Fruit fly (Drosophila melanogaster) whole organism, pupa: ENCODE measurements around the gene Trf5.

ENCODE experiments used
- CG10348 ChIP-seq: fragments of 200-800 bp; sonication (Bioruptor generic); IDR thresholded peaks from 2 replicates; pipeline ENCODE4 v1.3.6; 2022; ENCODE audit warnings: missing biosample characterization, missing genetic modification characterization
- CG12605 ChIP-seq: fragments of 200-800 bp; sonication (Bioruptor generic); IDR thresholded peaks from 2 replicates; pipeline ENCODE4 v1.3.6; 2022; ENCODE audit warnings: missing biosample characterization, missing genetic modification characterization
- CG13204 ChIP-seq: fragments of 200-800 bp; sonication (Bioruptor generic); optimal IDR thresholded peaks from 2 replicates; lab custom pipeline; 2018; ENCODE audit warnings: missing biosample characterization, mild to moderate bottlenecking, missing genetic modification characterization, moderate library complexity
- CG15710 ChIP-seq: fragments of 200-800 bp; sonication (Bioruptor generic); optimal IDR thresholded peaks from 2 replicates; lab custom pipeline; 2018; ENCODE audit warnings: missing biosample characterization, mild to moderate bottlenecking, missing genetic modification characterization, moderate library complexity
- CG17806 ChIP-seq: fragments of 200-800 bp; sonication (Bioruptor generic); optimal IDR thresholded peaks from 2 replicates; lab custom pipeline; 2018; ENCODE audit warnings: missing biosample characterization, mild to moderate bottlenecking, missing genetic modification characterization, moderate library complexity
- CG4496 ChIP-seq: fragments of 200-800 bp; sonication (Bioruptor generic); IDR thresholded peaks from 3 replicates; pipeline ENCODE4 v1.3.6; 2022; ENCODE audit warnings: missing biosample characterization, missing genetic modification characterization
- CG8301 ChIP-seq: fragments of 200-800 bp; sonication (Bioruptor generic); optimal IDR thresholded peaks from 2 replicates; lab custom pipeline; 2018; ENCODE audit warnings: missing biosample characterization, mild to moderate bottlenecking, missing genetic modification characterization
- D1 ChIP-seq: fragments of 200-800 bp; sonication (Bioruptor generic); optimal IDR thresholded peaks from 2 replicates; lab custom pipeline; 2018; ENCODE audit warnings: missing biosample characterization, mild to moderate bottlenecking, missing genetic modification characterization, moderate library complexity
- fd96Ca ChIP-seq: fragments of 200-800 bp; sonication (Bioruptor generic); IDR thresholded peaks from 3 replicates; pipeline ENCODE4 v1.3.6; 2022; ENCODE audit warnings: missing biosample characterization, missing genetic modification characterization

DNA sequence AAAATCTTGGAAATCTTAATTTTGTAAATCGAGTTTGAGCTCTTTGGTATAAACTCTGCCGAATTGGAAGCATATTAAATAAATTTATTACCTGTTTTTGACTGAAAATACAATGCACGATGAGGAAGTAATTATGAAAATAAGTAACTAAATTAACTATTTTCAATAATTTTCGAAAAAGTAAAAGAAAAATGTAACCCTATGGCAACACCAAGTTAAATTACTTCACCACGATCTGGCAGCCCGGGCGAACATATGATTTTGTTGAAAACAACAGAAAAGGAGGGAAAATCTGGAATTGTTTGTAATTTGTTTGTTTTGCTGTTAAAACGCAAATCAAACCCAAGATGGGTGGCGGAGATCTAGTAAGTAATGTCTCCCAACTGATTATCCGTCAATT lies 48.6 kb upstream of the Trf5 start, which contains the start of the genes CG9961 and Cwc25:
- TF ChIP-seq fd96Ca (no peak), D1 (tag; lab: Kevin White, UChicago) (no peak), CG12605 (GFP tag; lab: Robert Waterston, UW) (no peak), CG4496 (GFP tag; lab: Robert Waterston, UW) (no peak), CG15710 (tag; lab: Kevin White, UChicago) (no peak), CG10348 (GFP tag; lab: Robert Waterston, UW) (no peak), CG13204 (no peak), CG8301 (tag; lab: Kevin White, UChicago) (no peak), CG17806 (tag; lab: Kevin White, UChicago) (no peak)
